Worm (Caenorhabditis elegans) whole organism, late embryonic: ENCODE measurements around the gene srh-44.

Source experiments
- C08G9.2 ChIP-seq: sonication (generic microtip); optimal IDR thresholded peaks from 2 replicates; lab custom pipeline; 2016; ENCODE audit warnings: mild to moderate bottlenecking, missing genetic modification characterization, moderate library complexity, missing compliant biosample characterization
- C38D4.7 ChIP-seq: fragments of 200-800 bp; sonication (Bioruptor generic); optimal IDR thresholded peaks from 2 replicates; lab custom pipeline; 2018; ENCODE audit warnings: mild to moderate bottlenecking, missing genetic modification characterization, moderate library complexity, missing compliant biosample characterization
- F13H6.1 ChIP-seq: sonication (generic microtip); optimal IDR thresholded peaks from 2 replicates; lab custom pipeline; 2016; ENCODE audit warnings: missing genetic modification characterization, missing compliant biosample characterization
- K02D7.2 ChIP-seq: sonication (generic microtip); optimal IDR thresholded peaks from 2 replicates; lab custom pipeline; 2017; ENCODE audit warnings: mild to moderate bottlenecking, missing genetic modification characterization, missing compliant biosample characterization
- T23F11.4 ChIP-seq: fragments of 200-800 bp; sonication (Bioruptor generic); optimal IDR thresholded peaks from 2 replicates; lab custom pipeline; 2018; ENCODE audit warnings: mild to moderate bottlenecking, missing genetic modification characterization, missing compliant biosample characterization
- Y22D7AL.16 ChIP-seq: sonication (generic microtip); optimal IDR thresholded peaks from 2 replicates; lab custom pipeline; 2016; ENCODE audit warnings: missing genetic modification characterization, missing compliant biosample characterization
- ama-1 ChIP-seq: fragments of 150-350 bp; optimal IDR thresholded peaks from 2 replicates; lab custom pipeline; 2014
- ceh-19 ChIP-seq: fragments of 200-800 bp; sonication (Bioruptor generic); optimal IDR thresholded peaks from 2 replicates; lab custom pipeline; 2018; ENCODE audit warnings: mild to moderate bottlenecking, missing genetic modification characterization, missing compliant biosample characterization
- ceh-2 ChIP-seq: sonication (generic microtip); optimal IDR thresholded peaks from 2 replicates; lab custom pipeline; 2016; ENCODE audit warnings: missing genotype, missing genetic modification characterization, missing compliant biosample characterization
- ceh-22 ChIP-seq: sonication (generic microtip); optimal IDR thresholded peaks from 2 replicates; lab custom pipeline; 2017; ENCODE audit warnings: missing biosample characterization, missing genetic modification characterization
- ceh-24 ChIP-seq: sonication (generic microtip); optimal IDR thresholded peaks from 2 replicates; lab custom pipeline; 2016; ENCODE audit warnings: mild to moderate bottlenecking, missing genetic modification characterization, missing compliant biosample characterization
- ceh-30 ChIP-seq: fragments of 150-350 bp; optimal IDR thresholded peaks from 2 replicates; lab custom pipeline; 2014; ENCODE audit warnings: missing biosample characterization, missing genetic modification characterization
- ceh-34 ChIP-seq: sonication (generic microtip); optimal IDR thresholded peaks from 2 replicates; lab custom pipeline; 2016; ENCODE audit warnings: mild to moderate bottlenecking, missing genetic modification characterization, missing compliant biosample characterization
- ceh-45 ChIP-seq: fragments of 200-800 bp; sonication (Bioruptor generic); IDR thresholded peaks from 2 replicates; pipeline ENCODE4 v1.3.6; 2022; ENCODE audit warnings: missing genetic modification reagents, missing genetic modification characterization, missing compliant biosample characterization
- ceh-48 ChIP-seq: sonication (generic microtip); optimal IDR thresholded peaks from 2 replicates; lab custom pipeline; 2016; ENCODE audit warnings: missing genetic modification characterization, inconsistent platforms, missing compliant biosample characterization
- ceh-6 ChIP-seq: fragments of 200-800 bp; sonication (Bioruptor generic); optimal IDR thresholded peaks from 2 replicates; lab custom pipeline; 2018; ENCODE audit warnings: mild to moderate bottlenecking, missing genetic modification characterization, missing compliant biosample characterization
- ceh-9 ChIP-seq: sonication (generic microtip); optimal IDR thresholded peaks from 2 replicates; lab custom pipeline; 2016; ENCODE audit warnings: mild to moderate bottlenecking, missing genetic modification characterization, inconsistent platforms, missing compliant biosample characterization
- elt-4 ChIP-seq: sonication (generic microtip); optimal IDR thresholded peaks from 2 replicates; lab custom pipeline; 2016; ENCODE audit warnings: missing genetic modification characterization, missing compliant biosample characterization
- eyg-1 ChIP-seq: sonication (generic microtip); optimal IDR thresholded peaks from 2 replicates; lab custom pipeline; 2016; ENCODE audit warnings: missing genotype, missing genetic modification characterization, missing compliant biosample characterization
- fax-1 ChIP-seq: sonication (generic microtip); optimal IDR thresholded peaks from 2 replicates; lab custom pipeline; 2016; ENCODE audit warnings: missing genotype, missing genetic modification characterization, missing compliant biosample characterization
- fkh-6 ChIP-seq: sonication (generic microtip); optimal IDR thresholded peaks from 2 replicates; lab custom pipeline; 2016; ENCODE audit warnings: missing genetic modification characterization, missing compliant biosample characterization
- hlh-15 ChIP-seq: sonication (generic microtip); optimal IDR thresholded peaks from 2 replicates; lab custom pipeline; 2016; ENCODE audit warnings: missing genetic modification characterization, missing compliant biosample characterization
- hlh-30 ChIP-seq: sonication (generic microtip); optimal IDR thresholded peaks from 2 replicates; lab custom pipeline; 2017; ENCODE audit warnings: antibody characterized with exemption, missing genetic modification characterization, missing compliant biosample characterization; ENCODE audit not compliant: insufficient read depth
- hlh-6 ChIP-seq: sonication (generic microtip); optimal IDR thresholded peaks from 2 replicates; lab custom pipeline; 2016; ENCODE audit warnings: missing genotype, missing genetic modification characterization, missing compliant biosample characterization
- hlh-8 ChIP-seq: sonication (generic microtip); optimal IDR thresholded peaks from 2 replicates; lab custom pipeline; 2016; ENCODE audit warnings: missing genotype, missing genetic modification characterization, missing compliant biosample characterization
- lin-11 ChIP-seq: fragments of 200-800 bp; sonication (Bioruptor generic); optimal IDR thresholded peaks from 2 replicates; lab custom pipeline; 2018; ENCODE audit warnings: mild to moderate bottlenecking, missing genetic modification characterization, missing compliant biosample characterization
- madf-2 ChIP-seq: sonication (generic microtip); optimal IDR thresholded peaks from 2 replicates; lab custom pipeline; 2017; ENCODE audit warnings: missing genetic modification characterization, missing compliant biosample characterization
- mec-3 ChIP-seq: sonication (generic microtip); optimal IDR thresholded peaks from 2 replicates; lab custom pipeline; 2016; ENCODE audit warnings: borderline replicate concordance, missing genetic modification characterization, missing compliant biosample characterization
- nfya-1 ChIP-seq: sonication (generic microtip); optimal IDR thresholded peaks from 2 replicates; lab custom pipeline; 2017; ENCODE audit warnings: missing genetic modification characterization, mild to moderate bottlenecking, missing compliant biosample characterization, antibody characterized with exemption, moderate library complexity
- nhr-11 ChIP-seq: fragments of 150-350 bp; optimal IDR thresholded peaks from 2 replicates; lab custom pipeline; 2014; ENCODE audit warnings: missing biosample characterization, missing genetic modification characterization
- nhr-232 ChIP-seq: sonication (generic microtip); optimal IDR thresholded peaks from 2 replicates; lab custom pipeline; 2016; ENCODE audit warnings: missing genetic modification characterization, missing compliant biosample characterization
- odd-2 ChIP-seq: sonication (generic microtip); optimal IDR thresholded peaks from 2 replicates; lab custom pipeline; 2017; ENCODE audit warnings: antibody characterized with exemption, mild to moderate bottlenecking, missing genetic modification characterization, missing compliant biosample characterization
- pat-9 ChIP-seq: fragments of 200-800 bp; sonication (Bioruptor generic); optimal IDR thresholded peaks from 2 replicates; lab custom pipeline; 2018; ENCODE audit warnings: mild to moderate bottlenecking, missing genetic modification characterization, moderate library complexity, missing compliant biosample characterization
- pax-1 ChIP-seq: fragments of 150-350 bp; optimal IDR thresholded peaks from 2 replicates; lab custom pipeline; 2014; ENCODE audit warnings: missing biosample characterization, missing genetic modification characterization
- pha-2 ChIP-seq: sonication (generic microtip); optimal IDR thresholded peaks from 2 replicates; lab custom pipeline; 2017; ENCODE audit warnings: mild to moderate bottlenecking, missing genetic modification characterization, missing compliant biosample characterization
- pqm-1 ChIP-seq: sonication (generic microtip); optimal IDR thresholded peaks from 2 replicates; lab custom pipeline; 2016; ENCODE audit warnings: missing genetic modification characterization, missing compliant biosample characterization
- rnt-1 ChIP-seq: sonication (generic microtip); optimal IDR thresholded peaks from 2 replicates; lab custom pipeline; 2016; ENCODE audit warnings: missing genetic modification characterization, missing compliant biosample characterization
- sdc-2 ChIP-seq: sonication (generic microtip); optimal IDR thresholded peaks from 2 replicates; lab custom pipeline; 2016; ENCODE audit warnings: missing genotype, missing genetic modification characterization, missing compliant biosample characterization
- sox-2 ChIP-seq: fragments of 200-800 bp; sonication (Bioruptor generic); IDR thresholded peaks from 2 replicates; pipeline ENCODE4 v1.3.6; 2022; ENCODE audit warnings: missing genetic modification reagents, missing genetic modification characterization, missing compliant biosample characterization
- sox-4 ChIP-seq: sonication (generic microtip); optimal IDR thresholded peaks from 2 replicates; lab custom pipeline; 2017; ENCODE audit warnings: mild to moderate bottlenecking, missing genetic modification characterization, inconsistent platforms, missing compliant biosample characterization
- syd-9 ChIP-seq: sonication (generic microtip); optimal IDR thresholded peaks from 2 replicates; lab custom pipeline; 2016; ENCODE audit warnings: mild to moderate bottlenecking, missing genetic modification characterization, moderate library complexity, missing compliant biosample characterization
- tbx-2 ChIP-seq: sonication (generic microtip); optimal IDR thresholded peaks from 2 replicates; lab custom pipeline; 2016; ENCODE audit warnings: missing genetic modification characterization, missing compliant biosample characterization
- tbx-7 ChIP-seq: sonication (generic microtip); optimal IDR thresholded peaks from 2 replicates; lab custom pipeline; 2016; ENCODE audit warnings: missing genotype, missing genetic modification characterization, missing compliant biosample characterization
- ttx-3 ChIP-seq: sonication (generic microtip); optimal IDR thresholded peaks from 2 replicates; lab custom pipeline; 2016; ENCODE audit warnings: missing genetic modification reagents, missing genetic modification characterization, missing compliant biosample characterization
- unc-3 ChIP-seq, 2 experiments: fragments of 200-800 bp in 1 of 2; sonication (Bioruptor generic) in 1 of 2; sonication (generic microtip) in 1 of 2; conservative IDR thresholded peaks in 1 of 2; optimal IDR thresholded peaks in 1 of 2; 2 replicates each; pipeline versions ENCODE4 v1.3.6 to Lab custom; 2016 to 2022; ENCODE audit warnings: missing compliant biosample characterization in 2 of 2, missing genetic modification characterization in 2 of 2, missing genetic modification reagents in 1 of 2
- unc-55 ChIP-seq: sonication (generic microtip); optimal IDR thresholded peaks from 2 replicates; lab custom pipeline; 2017; ENCODE audit warnings: missing biosample characterization, missing genetic modification reagents, missing genetic modification characterization
- unc-86 ChIP-seq: sonication (generic microtip); optimal IDR thresholded peaks from 2 replicates; lab custom pipeline; 2016; ENCODE audit warnings: missing genetic modification characterization, missing compliant biosample characterization
- ztf-16 ChIP-seq: sonication (generic microtip); optimal IDR thresholded peaks from 2 replicates; lab custom pipeline; 2017; ENCODE audit warnings: missing genetic modification characterization, missing compliant biosample characterization

srh-44 gene

ce11 chrII:11476410-11476809 lies 38.5 kb upstream of the srh-44 start, which contains the start of gene W02B12.16:
Gene W02B12.16 (minus strand): TSS chrII:11476510.
- TF ChIP-seq unc-55 (GFP tag; lab: Kevin White, UChicago) (no peak), fax-1 (no peak), ceh-48 (tag; lab: Kevin White, UChicago) (no peak)
- TF ChIP-seq, all 69 proteins: peak for 0

- TF ChIP-seq hlh-30 (tag; lab: Kevin White, UChicago) (no peak), nhr-11 (tag; lab: Kevin White, UChicago) (no peak), fax-1 (no peak), sdc-2 (tag; lab: Kevin White, UChicago) (no peak), lin-11 (tag; lab: Kevin White, UChicago) (no peak), F13H6.1 (no peak)
Observed at ce11 chrII:11479076-11479475, 35.8 kb upstream of the srh-44 start, which contains the start of gene W02B12.12. Gene W02B12.12 (minus strand): TSS chrII:11479176.

- TF ChIP-seq ceh-24 (tag; lab: Kevin White, UChicago) (peak; percentile 97), lin-11 (tag; lab: Kevin White, UChicago) (peak; percentile 94), ceh-22 (tag; lab: Kevin White, UChicago) (peak; percentile 26), tbx-7 (tag; lab: Kevin White, UChicago) (peak; percentile 35), unc-55 (GFP tag; lab: Kevin White, UChicago) (no peak), pax-1 (tag; lab: Kevin White, UChicago) (no peak), fax-1 (peak; percentile 93), C38D4.7 (GFP tag; lab: Kevin White, UChicago) (peak; percentile 96), pat-9 (tag; lab: Kevin White, UChicago) (peak; percentile 97), eyg-1 (tag; lab: Kevin White, UChicago) (peak; percentile 95), nfya-1 (tag; lab: Kevin White, UChicago) (peak; percentile 81), unc-86 (tag; lab: Kevin White, UChicago) (peak; percentile 93), Y22D7AL.16 (tag; lab: Kevin White, UChicago) (peak; percentile 98), mec-3 (tag; lab: Kevin White, UChicago) (peak; percentile 87), rnt-1 (tag; lab: Kevin White, UChicago) (peak; percentile 37), K02D7.2 (tag; lab: Kevin White, UChicago) (peak; percentile 96), ztf-16 (tag; lab: Kevin White, UChicago) (peak; percentile 95), ama-1 (lab: Kevin White, UChicago) (no peak), odd-2 (tag; lab: Kevin White, UChicago) (peak; percentile 80), hlh-6 (tag; lab: Kevin White, UChicago) (peak; percentile 96), syd-9 (tag; lab: Kevin White, UChicago) (peak; percentile 97), hlh-15 (tag; lab: Kevin White, UChicago) (peak; percentile 96), ttx-3 (peak; percentile 96), ceh-9 (tag; lab: Kevin White, UChicago) (peak; percentile 95), sdc-2 (tag; lab: Kevin White, UChicago) (peak; percentile 86), nhr-232 (tag; lab: Kevin White, UChicago) (peak; percentile 94), pha-2 (tag; lab: Kevin White, UChicago) (peak; percentile 94), unc-3 (GFP tag; conservative IDR thresholded peaks at IDR 0.05; lab: Robert Waterston, UW) (peak; percentile 91), unc-3 (tag; optimal IDR thresholded peaks at IDR 0.05; lab: Kevin White, UChicago) (peak; percentile 92), tbx-2 (peak; percentile 95), ceh-19 (GFP tag; lab: Kevin White, UChicago) (peak; percentile 96), pqm-1 (tag; lab: Kevin White, UChicago) (peak; percentile 83), ceh-30 (tag; lab: Kevin White, UChicago) (peak; percentile 72), elt-4 (tag; lab: Kevin White, UChicago) (peak; percentile 53), ceh-45 (GFP tag; lab: Robert Waterston, UW) (peak; percentile 95), sox-2 (GFP tag; lab: Robert Waterston, UW) (peak; percentile 87), C08G9.2 (peak; percentile 85), fkh-6 (tag; lab: Kevin White, UChicago) (peak; percentile 96), T23F11.4 (GFP tag; lab: Kevin White, UChicago) (peak; percentile 94), hlh-8 (tag; lab: Kevin White, UChicago) (peak; percentile 88), ceh-34 (peak; percentile 96), sox-4 (tag; lab: Kevin White, UChicago) (peak; percentile 97), ceh-6 (GFP tag; lab: Kevin White, UChicago) (peak; percentile 96), madf-2 (tag; lab: Kevin White, UChicago) (peak; percentile 95), ceh-2 (tag; lab: Kevin White, UChicago) (peak; percentile 86)
Observed at ce11 chrII:11484600-11484999, 30.3 kb upstream of the srh-44 start.
